Worm (Caenorhabditis elegans) whole organism, L4/young adult: ENCODE data around the gene mps-4.

Source experiments
- W03F9.2 ChIP-seq: fragments of 150-350 bp; optimal IDR thresholded peaks from 2 replicates; lab custom pipeline; 2014; ENCODE audit warnings: missing biosample characterization, missing genetic modification characterization
- dao-5 ChIP-seq: sonication (generic microtip); optimal IDR thresholded peaks from 2 replicates; lab custom pipeline; 2016; ENCODE audit warnings: missing genotype, missing genetic modification characterization, moderate library complexity, missing compliant biosample characterization
- him-1 ChIP-seq: sonication (generic microtip); optimal IDR thresholded peaks from 2 replicates; lab custom pipeline; 2016; ENCODE audit warnings: missing genotype, missing genetic modification reagents, missing genetic modification characterization, missing compliant biosample characterization

DNA sequence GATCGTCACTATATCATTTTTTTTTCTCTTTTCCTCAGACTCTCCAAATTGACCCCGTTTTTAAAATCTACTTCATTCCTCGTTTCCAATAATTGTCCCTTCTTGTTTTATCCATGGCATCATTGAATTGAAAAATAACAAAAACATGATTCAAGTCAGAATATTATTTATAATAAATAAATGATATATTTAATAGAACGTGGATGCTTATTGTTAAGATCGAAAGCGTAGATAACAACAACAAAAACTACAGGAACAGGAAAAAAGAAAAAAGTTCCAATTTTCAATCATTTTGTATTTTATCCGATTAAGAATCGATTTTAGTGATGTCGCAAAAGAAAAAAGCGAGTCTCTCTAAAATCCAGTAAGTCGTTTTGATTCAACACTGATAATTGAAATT lies 40.8 kb upstream of the mps-4 start, which contains the start of gene F10E9.2:
- TF ChIP-seq him-1 (tag; lab: Kevin White, UChicago) (no peak), W03F9.2 (tag; lab: Kevin White, UChicago) (no peak), dao-5 (tag; lab: Kevin White, UChicago) (no peak)
